Worm (Caenorhabditis elegans) whole organism, mixed stage, embryonic: ENCODE data around the gene tnt-2.

Experiments used
- lin-13 ChIP-seq: fragments of 150-350 bp; optimal IDR thresholded peaks from 2 replicates; lab custom pipeline; 2014; ENCODE audit warnings: missing biosample characterization, missing genetic modification characterization
- nhr-237 ChIP-seq: fragments of 150-350 bp; optimal IDR thresholded peaks from 2 replicates; lab custom pipeline; 2014; ENCODE audit warnings: missing biosample characterization, missing genetic modification characterization

DNA sequence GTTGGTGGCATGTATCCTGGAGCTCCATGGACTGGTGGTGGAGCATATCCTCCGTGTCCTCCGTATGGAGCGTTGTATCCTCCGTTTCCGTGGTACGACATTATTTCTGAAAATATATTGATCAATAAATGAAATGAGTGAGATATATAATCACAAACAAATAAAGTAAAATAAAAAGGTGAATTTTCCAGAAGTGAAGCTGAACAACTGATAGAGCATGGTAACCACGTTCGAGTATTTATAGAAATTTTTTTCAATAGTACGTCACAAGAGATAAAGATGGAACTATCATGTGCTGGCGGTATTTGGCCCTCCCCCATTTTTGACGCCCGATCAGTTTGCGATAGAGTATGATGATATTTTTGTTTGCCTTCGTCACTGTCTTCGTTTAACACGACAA is 6.5 kb downstream of the tnt-2 start, which contains the start of gene F53A9.7:
- no peak for TF ChIP-seq lin-13
- no peak for TF ChIP-seq nhr-237 (tag; lab: Kevin White, UChicago)
